Worm (Caenorhabditis elegans): ENCODE measurements around the gene vha-6.

DNA sequence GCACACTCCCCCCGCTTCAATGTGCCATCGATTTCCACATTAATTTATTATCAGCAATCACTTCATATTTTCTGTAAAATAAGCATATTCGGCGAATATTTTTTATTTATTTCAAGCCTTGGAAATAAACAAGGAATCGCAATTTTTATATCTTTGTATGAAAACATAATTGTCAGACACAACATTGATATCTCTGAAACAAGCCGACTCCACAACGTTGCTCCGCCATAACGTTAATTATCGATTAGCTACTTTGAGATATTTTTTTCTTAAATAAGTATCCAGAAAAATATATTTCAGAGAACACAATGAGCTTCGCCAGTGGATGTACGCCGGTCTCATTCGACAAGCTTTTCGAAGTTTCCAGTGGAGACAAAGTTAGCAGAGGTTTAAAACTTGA, 5.6 kb upstream of the vha-6 start, which contains the start of gene adbp-1:
- no peak for TF ChIP-seq dao-5 (tag; optimal IDR thresholded peaks at IDR 0.05)
- no peak for TF ChIP-seq W03F9.2 (tag; optimal IDR thresholded peaks at IDR 0.05)
- no peak for TF ChIP-seq him-1 (tag; optimal IDR thresholded peaks at IDR 0.05)

Measured in whole organism, L4/young adult.